Fruit fly (Drosophila melanogaster) whole organism, prepupa: Measurements from ENCODE around the gene Aasdh.

ENCODE experiments used
- CG10631 ChIP-seq: fragments of 200-800 bp; sonication (Bioruptor generic); optimal IDR thresholded peaks from 2 replicates; lab custom pipeline; 2016; ENCODE audit warnings: missing biosample characterization, missing genetic modification characterization
- CG10669 ChIP-seq: fragments of 200-800 bp; sonication (Bioruptor generic); optimal IDR thresholded peaks from 3 replicates; lab custom pipeline; 2018; ENCODE audit warnings: missing biosample characterization, mild to moderate bottlenecking, missing genetic modification characterization, moderate library complexity
- CG11294 ChIP-seq: fragments of 200-800 bp; sonication (Bioruptor generic); IDR thresholded peaks from 2 replicates; pipeline ENCODE4 v1.3.6; 2022; ENCODE audit warnings: missing biosample characterization, missing genetic modification characterization
- CG11762 ChIP-seq: fragments of 200-800 bp; sonication (Bioruptor generic); optimal IDR thresholded peaks from 3 replicates; lab custom pipeline; 2016; ENCODE audit warnings: missing biosample characterization, missing genetic modification characterization; ENCODE audit not compliant: insufficient read depth
- CG15336 ChIP-seq: fragments of 200-800 bp; sonication (Bioruptor generic); IDR thresholded peaks from 2 replicates; pipeline ENCODE4 v1.3.6; 2022; ENCODE audit warnings: missing biosample characterization, missing genetic modification characterization
- CG3032 ChIP-seq: fragments of 200-800 bp; optimal IDR thresholded peaks from 2 replicates; lab custom pipeline; 2019; ENCODE audit warnings: missing biosample characterization, mild to moderate bottlenecking, missing genetic modification characterization, moderate library complexity
- CG31627 ChIP-seq: fragments of 200-800 bp; sonication (Bioruptor generic); optimal IDR thresholded peaks from 3 replicates; lab custom pipeline; 2016; ENCODE audit warnings: missing biosample characterization, missing genetic modification characterization
- CG32006 ChIP-seq: fragments of 200-800 bp; sonication (Bioruptor generic); optimal IDR thresholded peaks from 3 replicates; lab custom pipeline; 2017; ENCODE audit warnings: missing biosample characterization, mild to moderate bottlenecking, missing genetic modification characterization
- CG34406 ChIP-seq: fragments of 200-800 bp; sonication (Bioruptor generic); optimal IDR thresholded peaks from 3 replicates; lab custom pipeline; 2016; ENCODE audit warnings: missing biosample characterization, missing genetic modification characterization
- CG3919 ChIP-seq: fragments of 200-800 bp; sonication (Bioruptor generic); optimal IDR thresholded peaks from 3 replicates; lab custom pipeline; 2016; ENCODE audit warnings: missing biosample characterization, missing genetic modification characterization
- CG4318 ChIP-seq: fragments of 200-800 bp; sonication (Bioruptor generic); optimal IDR thresholded peaks from 3 replicates; lab custom pipeline; 2017; ENCODE audit warnings: missing biosample characterization, mild to moderate bottlenecking, missing genetic modification characterization
- CG6792 ChIP-seq: fragments of 200-800 bp; sonication (Bioruptor generic); optimal IDR thresholded peaks from 3 replicates; lab custom pipeline; 2016; ENCODE audit warnings: missing biosample characterization, missing genetic modification characterization
- CG6808 ChIP-seq: fragments of 200-800 bp; sonication (Bioruptor generic); optimal IDR thresholded peaks from 3 replicates; lab custom pipeline; 2017; ENCODE audit warnings: missing biosample characterization, missing genetic modification characterization, mild to moderate bottlenecking, moderate library complexity, missing genetic modification reagents
- CG6854 ChIP-seq: fragments of 200-800 bp; sonication (Bioruptor generic); optimal IDR thresholded peaks from 2 replicates; lab custom pipeline; 2017; ENCODE audit warnings: missing biosample characterization, mild to moderate bottlenecking, missing genetic modification characterization
- CG8119 ChIP-seq: fragments of 200-800 bp; sonication (Bioruptor generic); IDR thresholded peaks from 3 replicates; pipeline ENCODE4 v1.3.6; 2022; ENCODE audit warnings: missing biosample characterization, missing genetic modification characterization
- CG8632 ChIP-seq: fragments of 200-800 bp; sonication (Bioruptor generic); optimal IDR thresholded peaks from 3 replicates; lab custom pipeline; 2016; ENCODE audit warnings: missing biosample characterization, missing genetic modification characterization
- CG9139 ChIP-seq: fragments of 200-800 bp; sonication (Bioruptor generic); optimal IDR thresholded peaks from 3 replicates; lab custom pipeline; 2017; ENCODE audit warnings: missing biosample characterization, mild to moderate bottlenecking, missing genetic modification characterization
- Eip93F ChIP-seq: fragments of 200-800 bp; sonication (Bioruptor generic); optimal IDR thresholded peaks from 2 replicates; lab custom pipeline; 2016; ENCODE audit warnings: missing biosample characterization, mild to moderate bottlenecking, missing genetic modification characterization
- Ets21C ChIP-seq: fragments of 200-800 bp; sonication (Bioruptor generic); optimal IDR thresholded peaks from 3 replicates; lab custom pipeline; 2016; ENCODE audit warnings: missing biosample characterization, missing genetic modification characterization
- Ets96B ChIP-seq: fragments of 200-800 bp; optimal IDR thresholded peaks from 2 replicates; lab custom pipeline; 2019; ENCODE audit warnings: missing biosample characterization, mild to moderate bottlenecking, missing genetic modification characterization, moderate library complexity
- Gug ChIP-seq: fragments of 200-800 bp; sonication (Bioruptor generic); IDR thresholded peaks from 2 replicates; pipeline ENCODE4 v1.3.6; 2022; ENCODE audit warnings: missing biosample characterization, missing genetic modification characterization
- Hr38 ChIP-seq: sonication (Bioruptor generic); optimal IDR thresholded peaks from 2 replicates; lab custom pipeline; 2016; ENCODE audit warnings: missing biosample characterization, missing genetic modification characterization
- Hr39 ChIP-seq: fragments of 200-800 bp; sonication (Bioruptor generic); optimal IDR thresholded peaks from 2 replicates; lab custom pipeline; 2016; ENCODE audit warnings: missing biosample characterization, missing genetic modification characterization
- Lpt ChIP-seq: fragments of 200-800 bp; sonication (Bioruptor generic); optimal IDR thresholded peaks from 3 replicates; lab custom pipeline; 2016; ENCODE audit warnings: missing biosample characterization, missing genetic modification characterization
- Met ChIP-seq: fragments of 200-800 bp; sonication (Bioruptor generic); optimal IDR thresholded peaks from 3 replicates; lab custom pipeline; 2016; ENCODE audit warnings: missing biosample characterization, missing genetic modification characterization
- OdsH ChIP-seq: fragments of 200-800 bp; sonication (Bioruptor generic); optimal IDR thresholded peaks from 3 replicates; lab custom pipeline; 2016; ENCODE audit warnings: missing biosample characterization, missing genetic modification characterization
- Smox ChIP-seq: fragments of 200-800 bp; sonication (Bioruptor generic); optimal IDR thresholded peaks from 3 replicates; lab custom pipeline; 2016; ENCODE audit warnings: missing biosample characterization, missing genetic modification characterization
- Sox102F ChIP-seq: fragments of 200-800 bp; sonication (Bioruptor generic); optimal IDR thresholded peaks from 2 replicates; lab custom pipeline; 2016; ENCODE audit warnings: missing biosample characterization, mild to moderate bottlenecking, missing genetic modification characterization
- Sox14 ChIP-seq: fragments of 200-800 bp; sonication (Bioruptor generic); optimal IDR thresholded peaks from 3 replicates; lab custom pipeline; 2016; ENCODE audit warnings: missing biosample characterization, missing genetic modification characterization
- Sox15 ChIP-seq: fragments of 200-800 bp; sonication (Bioruptor generic); optimal IDR thresholded peaks from 3 replicates; lab custom pipeline; 2016; ENCODE audit warnings: missing biosample characterization, missing genetic modification characterization
- achi ChIP-seq: fragments of 200-800 bp; sonication (Bioruptor generic); optimal IDR thresholded peaks from 3 replicates; lab custom pipeline; 2016; ENCODE audit warnings: missing biosample characterization, missing genetic modification characterization
- cyc ChIP-seq: fragments of 200-800 bp; sonication (Bioruptor generic); optimal IDR thresholded peaks from 3 replicates; lab custom pipeline; 2016; ENCODE audit warnings: missing biosample characterization, missing genetic modification characterization
- dsx ChIP-seq: fragments of 200-800 bp; optimal IDR thresholded peaks from 3 replicates; lab custom pipeline; 2019; ENCODE audit warnings: missing biosample characterization, mild to moderate bottlenecking, missing genetic modification characterization, moderate library complexity; ENCODE audit not compliant: poor library complexity, severe bottlenecking
- eg ChIP-seq: fragments of 200-800 bp; sonication (Bioruptor generic); IDR thresholded peaks from 3 replicates; pipeline ENCODE4 v1.3.6; 2022; ENCODE audit warnings: missing biosample characterization, missing genetic modification characterization
- esn ChIP-seq: fragments of 200-800 bp; sonication (Bioruptor generic); optimal IDR thresholded peaks from 2 replicates; lab custom pipeline; 2016; ENCODE audit warnings: missing biosample characterization, mild to moderate bottlenecking, missing genetic modification characterization, moderate library complexity
- fd59A ChIP-seq: fragments of 200-800 bp; sonication (Bioruptor generic); optimal IDR thresholded peaks from 2 replicates; lab custom pipeline; 2017; ENCODE audit warnings: missing biosample characterization, mild to moderate bottlenecking, missing genetic modification characterization, missing genetic modification reagents
- fkh ChIP-seq: fragments of 200-800 bp; sonication (Bioruptor generic); optimal IDR thresholded peaks from 3 replicates; lab custom pipeline; 2017; ENCODE audit warnings: missing biosample characterization, mild to moderate bottlenecking, missing genetic modification characterization, moderate library complexity
- lz ChIP-seq: fragments of 200-800 bp; sonication (Bioruptor generic); optimal IDR thresholded peaks from 3 replicates; lab custom pipeline; 2016; ENCODE audit warnings: missing biosample characterization, missing genetic modification characterization
- net ChIP-seq: fragments of 200-800 bp; sonication (Bioruptor generic); optimal IDR thresholded peaks from 3 replicates; lab custom pipeline; 2016; ENCODE audit warnings: missing biosample characterization, missing genetic modification characterization
- pdm3 ChIP-seq: fragments of 200-800 bp; sonication (Bioruptor generic); optimal IDR thresholded peaks from 3 replicates; lab custom pipeline; 2016; ENCODE audit warnings: missing biosample characterization, missing genetic modification characterization
- salr ChIP-seq, 2 experiments: fragments of 200-800 bp; sonication (Bioruptor generic); optimal IDR thresholded peaks; 3 replicates each; lab custom pipeline; 2016 to 2018; ENCODE audit warnings: missing biosample characterization in 2 of 2, missing genetic modification characterization in 2 of 2, mild to moderate bottlenecking in 1 of 2
- spab ChIP-seq: fragments of 200-800 bp; sonication (Bioruptor generic); optimal IDR thresholded peaks from 2 replicates; lab custom pipeline; 2017; ENCODE audit warnings: missing biosample characterization, mild to moderate bottlenecking, missing genetic modification characterization, missing genetic modification reagents
- ss ChIP-seq, 2 experiments: fragments of 200-800 bp; sonication (Bioruptor generic); optimal IDR thresholded peaks; 2 replicates in 1 of 2; 3 replicates in 1 of 2; lab custom pipeline; 2017 to 2018; ENCODE audit warnings: mild to moderate bottlenecking in 2 of 2, missing biosample characterization in 2 of 2, missing genetic modification characterization in 2 of 2, moderate library complexity in 1 of 2
- topi ChIP-seq: fragments of 200-800 bp; sonication (Bioruptor generic); optimal IDR thresholded peaks from 3 replicates; lab custom pipeline; 2016; ENCODE audit warnings: missing biosample characterization, missing genetic modification characterization

Aasdh gene

DNA sequence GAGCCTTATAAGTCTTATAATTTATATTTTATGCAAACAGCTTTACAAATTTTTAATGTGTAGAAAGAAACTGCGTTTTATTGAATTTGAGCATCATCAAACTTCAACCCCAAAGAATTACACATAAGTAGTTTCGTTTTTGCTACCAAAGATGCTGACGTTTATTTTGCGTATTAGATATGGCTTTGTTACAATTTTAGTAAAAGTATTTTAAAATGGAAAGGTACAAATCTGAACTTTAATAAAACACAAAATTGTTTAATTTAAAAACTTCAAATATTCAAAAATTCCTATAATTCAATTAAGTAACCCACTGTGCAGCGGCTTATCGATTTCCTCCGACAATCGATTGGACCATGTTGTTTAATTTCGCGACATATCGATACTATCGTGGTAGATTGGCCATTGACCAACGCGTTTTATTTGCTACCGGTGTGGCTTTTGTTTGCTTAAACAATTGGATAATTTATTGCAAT is 14.8 kb upstream of the Aasdh start, which contains the start of gene prg (continued):
- peak; percentile 51 for TF ChIP-seq achi (GFP tag; lab: Kevin White, UChicago)
- TF ChIP-seq CG3032 (tag; lab: Kevin White, UChicago), result peak; percentile 41
- TF ChIP-seq pdm3, result peak; percentile 64
- no peak for TF ChIP-seq CG11762 (GFP tag; lab: Kevin White, UChicago)
- no peak for TF ChIP-seq spab (GFP tag; lab: Kevin White, UChicago)
- peak; percentile 56; the same call in 1 of the 3 replicates for TF ChIP-seq CG8119 (GFP tag; lab: Robert Waterston, UW)
- TF ChIP-seq OdsH (GFP tag; lab: Kevin White, UChicago), result peak; percentile 64
- TF ChIP-seq CG10631, result peak; percentile 53
- TF ChIP-seq salr (GFP tag; optimal IDR thresholded peaks at IDR 0.05; lab: Kevin White, UChicago), result peak in 1 of 2 experiments; percentile 2
- TF ChIP-seq lz (GFP tag; lab: Kevin White, UChicago), result peak; percentile 51
- peak; percentile 75 for TF ChIP-seq fkh (GFP tag; lab: Kevin White, UChicago)
- peak; percentile 45 for TF ChIP-seq Ets21C (GFP tag; lab: Kevin White, UChicago)
- peak; percentile 75 for TF ChIP-seq CG3919
- TF ChIP-seq fd59A, result no peak
- no peak for TF ChIP-seq Sox15 (GFP tag; lab: Kevin White, UChicago)
- peak; percentile 49 for TF ChIP-seq net (GFP tag; lab: Kevin White, UChicago)
- peak; percentile 62 for TF ChIP-seq cyc (GFP tag; lab: Kevin White, UChicago)
- TF ChIP-seq CG11294 (GFP tag; lab: Robert Waterston, UW), result 0 out of 2 replicates have a peak, but pooled peaks have one; percentile 16
- peak; percentile 38 for TF ChIP-seq dsx
- peak; percentile 51 for TF ChIP-seq Eip93F (GFP tag; lab: Kevin White, UChicago)
- TF ChIP-seq CG8632 (GFP tag; lab: Kevin White, UChicago), result peak; percentile 58
- peak; percentile 75 for TF ChIP-seq topi (GFP tag; lab: Kevin White, UChicago)
- TF ChIP-seq Sox14 (GFP tag; lab: Kevin White, UChicago), result peak; percentile 70
- TF ChIP-seq Lpt (GFP tag; lab: Kevin White, UChicago), result peak; percentile 18
- TF ChIP-seq Met (GFP tag; lab: Kevin White, UChicago), result peak; percentile 77
- peak; percentile 70 for TF ChIP-seq esn (GFP tag; lab: Kevin White, UChicago)
- TF ChIP-seq CG34406 (GFP tag; lab: Kevin White, UChicago), result peak; percentile 52

DNA sequence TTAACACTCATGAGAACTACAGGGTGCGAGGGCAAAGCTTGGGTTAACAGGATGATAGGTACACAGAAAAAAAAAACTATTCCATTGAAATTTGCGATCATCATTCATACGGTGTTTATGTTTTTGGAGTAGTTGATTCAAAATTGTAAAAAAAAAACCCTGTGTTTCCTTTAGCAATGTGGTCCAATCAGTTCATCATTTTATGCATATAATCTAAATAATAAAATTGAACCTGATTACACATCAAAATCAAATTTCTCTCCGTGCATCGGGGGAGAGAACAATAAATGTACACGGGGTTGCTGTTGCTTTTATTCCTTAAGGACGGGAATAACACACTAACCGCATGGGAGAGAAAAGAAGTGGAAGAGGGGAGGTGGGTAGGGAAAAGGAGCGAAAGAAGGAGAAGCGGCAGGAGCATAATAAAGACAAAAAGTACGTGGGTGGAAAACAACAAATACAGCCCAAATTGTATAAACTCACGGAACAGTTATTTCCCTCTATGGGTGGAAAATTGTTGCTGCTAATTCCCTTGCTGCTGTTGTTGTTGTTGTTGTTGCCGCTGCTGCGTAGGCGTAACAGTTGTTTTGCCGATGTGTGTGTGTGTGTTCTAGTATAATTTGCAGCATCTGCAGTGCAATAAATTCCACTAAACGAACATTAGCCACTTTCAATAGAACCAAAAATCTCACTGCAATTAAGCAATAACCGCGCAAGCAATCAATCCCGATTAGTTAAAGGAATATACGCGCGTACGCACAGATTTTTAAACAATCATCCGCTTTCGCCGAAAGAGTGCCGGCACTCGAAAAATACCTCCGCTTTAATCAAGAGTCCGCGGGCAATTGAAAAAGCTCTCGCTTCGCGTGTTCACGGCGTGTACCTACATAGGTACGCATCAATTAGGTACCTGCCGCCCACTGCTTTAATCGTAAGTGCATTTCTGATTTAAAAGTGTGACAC is 14.0 kb upstream of the Aasdh start, which contains the start of gene Agpat2:
Gene Agpat2, minus strand, starts transcription at position 851 of the 963 bp plus-strand sequence.
- TF ChIP-seq Lpt (GFP tag; lab: Kevin White, UChicago) (peak; percentile 2), CG3032 (tag; lab: Kevin White, UChicago) (peak; percentile 51), CG6854 (GFP tag; lab: Kevin White, UChicago) (no peak), Smox (GFP tag; lab: Kevin White, UChicago) (peak; percentile 76), CG10669 (GFP tag; lab: Kevin White, UChicago) (peak; percentile 62), Ets21C (GFP tag; lab: Kevin White, UChicago) (peak; percentile 63), Ets96B (tag; lab: Kevin White, UChicago) (peak; percentile 53), CG15336 (GFP tag; lab: Robert Waterston, UW) (0 out of 2 replicates have a peak, but pooled peaks have one; percentile 26), ss (GFP tag; optimal IDR thresholded peaks at IDR 0.05; lab: Kevin White, UChicago) (peak; percentile 37 to 51), CG6792 (GFP tag; lab: Kevin White, UChicago) (peak; percentile 65), eg (0 out of 3 replicates have a peak, but pooled peaks have one; percentile 11), fkh (GFP tag; lab: Kevin White, UChicago) (peak; percentile 6), Hr38 (no peak), Sox14 (GFP tag; lab: Kevin White, UChicago) (peak; percentile 69), spab (GFP tag; lab: Kevin White, UChicago) (peak; percentile 57), CG8632 (GFP tag; lab: Kevin White, UChicago) (peak; percentile 59), CG32006 (GFP tag; lab: Kevin White, UChicago) (peak; percentile 61), Gug (no peak), Sox102F (GFP tag; lab: Kevin White, UChicago) (peak; percentile 71), fd59A (no peak), Eip93F (GFP tag; lab: Kevin White, UChicago) (peak; percentile 20), net (GFP tag; lab: Kevin White, UChicago) (peak; percentile 48), OdsH (GFP tag; lab: Kevin White, UChicago) (peak; percentile 64), CG11762 (GFP tag; lab: Kevin White, UChicago) (peak; percentile 20), CG4318 (peak; percentile 10), CG9139 (no peak), dsx (peak; percentile 27), CG6808 (GFP tag; lab: Kevin White, UChicago) (peak; percentile 45), CG31627 (peak; percentile 77), CG8119 (GFP tag; lab: Robert Waterston, UW) (0 out of 3 replicates have a peak, but pooled peaks have one; percentile 46), Hr39 (peak; percentile 79)
